Fruit fly (Drosophila melanogaster) whole organism, embryonic: ENCODE measurements around the gene CG15536.
A peak's percentile ranks its signal among the peaks of the same experiment; 100 is the strongest.

Experiments used
- Aef1 ChIP-seq: fragments of 200-800 bp; sonication (Bioruptor generic); IDR thresholded peaks from 3 replicates; pipeline ENCODE4 v1.3.6; 2022; ENCODE audit warnings: missing biosample characterization, missing genetic modification characterization
- Bdp1 ChIP-seq: fragments of 200-800 bp; sonication (Bioruptor generic); optimal IDR thresholded peaks from 3 replicates; lab custom pipeline; 2016; ENCODE audit warnings: missing biosample characterization, missing genetic modification characterization
- Bteb2 ChIP-seq: fragments of 200-800 bp; sonication (Bioruptor generic); optimal IDR thresholded peaks from 2 replicates; lab custom pipeline; 2016; ENCODE audit warnings: missing biosample characterization, missing genetic modification characterization
- CG11085 ChIP-seq: fragments of 200-800 bp; sonication (Bioruptor generic); IDR thresholded peaks from 2 replicates; pipeline ENCODE4 v1.3.6; 2022; ENCODE audit warnings: missing biosample characterization, missing genetic modification characterization
- CG11093 ChIP-seq: fragments of 200-800 bp; sonication (Bioruptor generic); IDR thresholded peaks from 3 replicates; pipeline ENCODE4 v1.3.6; 2022; ENCODE audit warnings: missing biosample characterization, missing genetic modification characterization
- CG12391 ChIP-seq: fragments of 200-800 bp; sonication (Bioruptor generic); optimal IDR thresholded peaks from 3 replicates; lab custom pipeline; 2018; ENCODE audit warnings: missing biosample characterization, mild to moderate bottlenecking, missing genetic modification characterization, moderate library complexity
- CG12659 ChIP-seq: fragments of 200-800 bp; sonication (Bioruptor generic); optimal IDR thresholded peaks from 3 replicates; lab custom pipeline; 2017; ENCODE audit warnings: mild to moderate bottlenecking, missing biosample characterization, missing genetic modification reagents, missing genetic modification characterization
- CG15011 ChIP-seq: fragments of 200-800 bp; sonication (Bioruptor generic); optimal IDR thresholded peaks from 3 replicates; lab custom pipeline; 2018; ENCODE audit warnings: missing biosample characterization, mild to moderate bottlenecking, missing genetic modification characterization
- CG15073 ChIP-seq: fragments of 200-800 bp; sonication (Bioruptor generic); optimal IDR thresholded peaks from 2 replicates; lab custom pipeline; 2016; ENCODE audit warnings: missing biosample characterization, missing genetic modification characterization
- CG1529 ChIP-seq: fragments of 200-800 bp; sonication (Bioruptor generic); optimal IDR thresholded peaks from 3 replicates; lab custom pipeline; 2018; ENCODE audit warnings: missing biosample characterization, missing genetic modification characterization
- CG16815 ChIP-seq: fragments of 200-800 bp; sonication (Bioruptor generic); optimal IDR thresholded peaks from 3 replicates; lab custom pipeline; 2017; ENCODE audit warnings: missing biosample characterization, mild to moderate bottlenecking, missing genetic modification characterization
- CG16863 ChIP-seq: fragments of 200-800 bp; sonication (Bioruptor generic); optimal IDR thresholded peaks from 3 replicates; lab custom pipeline; 2016; ENCODE audit warnings: missing biosample characterization, missing genetic modification characterization
- CG17328 ChIP-seq: fragments of 200-800 bp; sonication (Bioruptor generic); IDR thresholded peaks from 2 replicates; pipeline ENCODE4 v1.3.6; 2022; ENCODE audit warnings: missing biosample characterization, missing genetic modification characterization
- CG17829 ChIP-seq: fragments of 200-800 bp; optimal IDR thresholded peaks from 2 replicates; lab custom pipeline; 2019; ENCODE audit warnings: missing biosample characterization, mild to moderate bottlenecking, missing genetic modification characterization, moderate library complexity
- CG1792 ChIP-seq: fragments of 200-800 bp; sonication (Bioruptor generic); optimal IDR thresholded peaks from 2 replicates; lab custom pipeline; 2016; ENCODE audit warnings: missing biosample characterization, missing genetic modification characterization
- CG18011 ChIP-seq: fragments of 200-800 bp; sonication (Bioruptor generic); optimal IDR thresholded peaks from 2 replicates; lab custom pipeline; 2017; ENCODE audit warnings: missing biosample characterization, missing genetic modification characterization, mild to moderate bottlenecking, moderate library complexity, missing genotype
- CG30431 ChIP-seq: fragments of 200-800 bp; sonication (Bioruptor generic); optimal IDR thresholded peaks from 2 replicates; lab custom pipeline; 2017; ENCODE audit warnings: missing biosample characterization, missing genetic modification characterization
- CG3847 ChIP-seq: fragments of 200-800 bp; sonication (Bioruptor generic); IDR thresholded peaks from 2 replicates; pipeline ENCODE4 v1.3.6; 2022; ENCODE audit warnings: missing biosample characterization, missing genetic modification characterization
- CG3995 ChIP-seq: fragments of 200-800 bp; sonication (Bioruptor generic); optimal IDR thresholded peaks from 3 replicates; lab custom pipeline; 2016; ENCODE audit warnings: missing biosample characterization, missing genetic modification characterization
- CG6254 ChIP-seq: fragments of 200-800 bp; sonication (Bioruptor generic); optimal IDR thresholded peaks from 3 replicates; lab custom pipeline; 2017; ENCODE audit warnings: mild to moderate bottlenecking, missing biosample characterization, missing genetic modification reagents, missing genetic modification characterization
- CG7963 ChIP-seq: fragments of 200-800 bp; sonication (Bioruptor generic); IDR thresholded peaks from 3 replicates; pipeline ENCODE4 v1.3.6; 2022; ENCODE audit warnings: missing biosample characterization, missing genetic modification characterization; ENCODE audit not compliant: partially characterized antibody
- CG8388 ChIP-seq: fragments of 200-800 bp; sonication (Bioruptor generic); optimal IDR thresholded peaks from 2 replicates; lab custom pipeline; 2019; ENCODE audit warnings: missing biosample characterization, mild to moderate bottlenecking, missing genetic modification characterization, moderate library complexity
- CTCF ChIP-seq: fragments of 200-800 bp; sonication (Bioruptor generic); optimal IDR thresholded peaks from 2 replicates; lab custom pipeline; 2017; ENCODE audit warnings: missing biosample characterization, mild to moderate bottlenecking, missing genetic modification characterization, moderate library complexity
- CrebB ChIP-seq: fragments of 200-800 bp; sonication (Bioruptor generic); optimal IDR thresholded peaks from 3 replicates; lab custom pipeline; 2018; ENCODE audit warnings: missing biosample characterization, mild to moderate bottlenecking, missing genetic modification characterization
- Dip3 ChIP-seq: fragments of 200-800 bp; sonication (Bioruptor generic); optimal IDR thresholded peaks from 3 replicates; lab custom pipeline; 2016; ENCODE audit warnings: missing biosample characterization, missing genetic modification characterization
- Dp ChIP-seq: fragments of 200-800 bp; sonication (Bioruptor generic); optimal IDR thresholded peaks from 2 replicates; lab custom pipeline; 2018; ENCODE audit warnings: missing biosample characterization, mild to moderate bottlenecking, missing genetic modification characterization, moderate library complexity
- Hsf ChIP-seq: fragments of 200-800 bp; sonication (Bioruptor generic); optimal IDR thresholded peaks from 3 replicates; lab custom pipeline; 2016; ENCODE audit warnings: missing biosample characterization, missing genetic modification characterization
- Med ChIP-seq: fragments of 200-800 bp; sonication (Bioruptor generic); peaks from one replicate; lab custom pipeline; 2016; ENCODE audit warnings: missing biosample characterization, missing genetic modification characterization, mild to moderate bottlenecking, inconsistent platforms, moderate library complexity
- NK7.1 ChIP-seq: fragments of 200-800 bp; sonication (Bioruptor generic); optimal IDR thresholded peaks from 3 replicates; lab custom pipeline; 2016; ENCODE audit warnings: missing biosample characterization, missing genetic modification characterization
- Vsx1 ChIP-seq: fragments of 200-800 bp; sonication (Bioruptor generic); optimal IDR thresholded peaks from 2 replicates; lab custom pipeline; 2017; ENCODE audit warnings: missing biosample characterization, mild to moderate bottlenecking, missing genetic modification characterization, missing genetic modification reagents
- ab ChIP-seq: fragments of 200-800 bp; sonication (Bioruptor generic); optimal IDR thresholded peaks from 2 replicates; lab custom pipeline; 2016; ENCODE audit warnings: missing biosample characterization, missing genetic modification characterization
- al ChIP-seq: fragments of 200-800 bp; sonication (Bioruptor generic); IDR thresholded peaks from 2 replicates; pipeline ENCODE4 v1.3.6; 2022; ENCODE audit warnings: missing biosample characterization, missing genetic modification characterization
- bab2 ChIP-seq: fragments of 200-800 bp; sonication (Bioruptor generic); optimal IDR thresholded peaks from 2 replicates; lab custom pipeline; 2016; ENCODE audit warnings: missing biosample characterization, missing genetic modification characterization
- bcd ChIP-seq: fragments of 200-800 bp; sonication (Bioruptor generic); optimal IDR thresholded peaks from 2 replicates; lab custom pipeline; 2017; ENCODE audit warnings: missing biosample characterization, mild to moderate bottlenecking, missing genetic modification characterization
- chif ChIP-seq, 2 experiments: fragments of 200-800 bp; sonication (Bioruptor generic); optimal IDR thresholded peaks; 3 replicates each; lab custom pipeline; 2016; ENCODE audit warnings: missing biosample characterization in 2 of 2, missing genetic modification characterization in 2 of 2
- chm ChIP-seq: fragments of 200-800 bp; sonication (Bioruptor generic); IDR thresholded peaks from 2 replicates; pipeline ENCODE4 v1.3.6; 2022; ENCODE audit warnings: missing biosample characterization, missing genetic modification characterization
- crol ChIP-seq: fragments of 200-800 bp; sonication (Bioruptor generic); IDR thresholded peaks from 2 replicates; pipeline ENCODE4 v1.3.6; 2022; ENCODE audit warnings: missing biosample characterization, missing genetic modification characterization
- dan ChIP-seq: fragments of 200-800 bp; sonication (Bioruptor generic); IDR thresholded peaks from 2 replicates; pipeline ENCODE4 v1.3.6; 2022; ENCODE audit warnings: missing biosample characterization, missing genetic modification characterization
- dati ChIP-seq: fragments of 200-800 bp; sonication (Bioruptor generic); IDR thresholded peaks from 2 replicates; pipeline ENCODE4 v1.3.6; 2022; ENCODE audit warnings: missing biosample characterization, missing genetic modification characterization
- knrl ChIP-seq: fragments of 200-800 bp; sonication (Bioruptor generic); IDR thresholded peaks from 3 replicates; pipeline ENCODE4 v1.3.6; 2022; ENCODE audit warnings: missing biosample characterization, missing genetic modification characterization; ENCODE audit not compliant: partially characterized antibody
- lmd ChIP-seq: fragments of 200-800 bp; sonication (Bioruptor generic); IDR thresholded peaks from 2 replicates; pipeline ENCODE4 v1.3.6; 2022; ENCODE audit warnings: missing biosample characterization, missing genetic modification characterization
- odd ChIP-seq: fragments of 200-800 bp; sonication (Bioruptor generic); optimal IDR thresholded peaks from 2 replicates; lab custom pipeline; 2017; ENCODE audit warnings: missing biosample characterization, mild to moderate bottlenecking, missing genetic modification characterization
- pfk ChIP-seq: fragments of 200-800 bp; sonication (Bioruptor generic); optimal IDR thresholded peaks from 2 replicates; lab custom pipeline; 2018; ENCODE audit warnings: missing biosample characterization, mild to moderate bottlenecking, missing genetic modification characterization, moderate library complexity
- pita ChIP-seq: fragments of 200-800 bp; sonication (Bioruptor generic); optimal IDR thresholded peaks from 2 replicates; lab custom pipeline; 2017; ENCODE audit warnings: missing biosample characterization, mild to moderate bottlenecking, missing genetic modification characterization
- pnt ChIP-seq: fragments of 200-800 bp; sonication (Bioruptor generic); optimal IDR thresholded peaks from 3 replicates; lab custom pipeline; 2016; ENCODE audit warnings: missing biosample characterization, missing genetic modification characterization
- psq ChIP-seq: fragments of 200-800 bp; sonication (Bioruptor generic); optimal IDR thresholded peaks from 2 replicates; lab custom pipeline; 2017; ENCODE audit warnings: missing biosample characterization, missing genetic modification characterization
- shn ChIP-seq: fragments of 200-800 bp; sonication (Bioruptor generic); optimal IDR thresholded peaks from 3 replicates; lab custom pipeline; 2016; ENCODE audit warnings: missing biosample characterization, missing genetic modification characterization
- sob ChIP-seq: fragments of 200-800 bp; sonication (Bioruptor generic); IDR thresholded peaks from 2 replicates; pipeline ENCODE4 v1.3.6; 2022; ENCODE audit warnings: missing biosample characterization, missing genetic modification characterization
- sug ChIP-seq: fragments of 200-800 bp; optimal IDR thresholded peaks from 2 replicates; lab custom pipeline; 2019; ENCODE audit warnings: missing biosample characterization, mild to moderate bottlenecking, missing genetic modification characterization, moderate library complexity
- tio ChIP-seq: fragments of 200-800 bp; sonication (Bioruptor generic); optimal IDR thresholded peaks from 2 replicates; lab custom pipeline; 2017; ENCODE audit warnings: missing biosample characterization, missing genetic modification characterization, inconsistent platforms
- zf30C ChIP-seq: fragments of 200-800 bp; sonication (Bioruptor generic); optimal IDR thresholded peaks from 3 replicates; lab custom pipeline; 2018; ENCODE audit warnings: missing biosample characterization, mild to moderate bottlenecking, missing genetic modification characterization

CG15536 gene

DNA sequence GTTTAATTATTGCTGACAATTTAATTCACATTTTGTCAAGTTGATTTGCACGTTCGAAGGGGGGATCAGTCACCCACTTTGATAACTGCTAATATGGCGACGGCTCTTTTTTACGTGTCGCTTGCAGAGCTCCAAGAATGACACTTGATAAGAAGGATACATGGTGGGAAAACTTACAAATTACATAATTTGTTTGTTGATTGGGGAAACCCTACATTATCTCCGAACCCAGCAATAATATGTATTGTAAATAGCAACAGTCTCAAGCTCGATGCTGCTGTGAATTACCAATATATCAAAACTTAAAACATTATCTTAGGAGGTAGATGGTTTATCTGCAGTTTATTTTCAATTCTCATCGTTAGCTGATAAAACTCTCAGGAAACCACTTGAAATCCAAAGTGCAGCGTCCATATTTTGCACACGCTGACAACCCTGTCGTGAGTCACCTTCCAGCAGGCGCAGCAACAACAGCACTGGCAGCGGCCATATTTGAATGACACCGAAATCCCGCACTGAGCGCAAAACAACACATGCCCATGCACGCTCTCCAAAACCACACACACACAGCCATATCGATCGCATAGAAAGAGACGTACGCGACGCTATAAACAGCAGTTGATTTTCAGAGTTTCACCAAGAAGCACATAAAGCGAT lies 36.6 kb downstream of the CG15536 start (continued):
- peak; percentile 97 for TF ChIP-seq odd
- TF ChIP-seq Aef1 (GFP tag; lab: Robert Waterston, UW) = peak; percentile 91
- TF ChIP-seq CG17829 (tag; lab: Kevin White, UChicago) = peak; percentile 94
- peak; percentile 97 for TF ChIP-seq CG15011
- no peak for TF ChIP-seq pfk
- peak; percentile 85 for TF ChIP-seq CG3995 (GFP tag; lab: Kevin White, UChicago)
- TF ChIP-seq pnt (GFP tag; lab: Kevin White, UChicago) = peak; percentile 98
- peak; percentile 96 to 97 for TF ChIP-seq chif (GFP tag; optimal IDR thresholded peaks at IDR 0.05; lab: Kevin White, UChicago)
- TF ChIP-seq CG11093 (GFP tag; lab: Robert Waterston, UW) = peak; percentile 93
- peak; percentile 88 for TF ChIP-seq CG18011
- peak; percentile 86 for TF ChIP-seq CG6254 (GFP tag; lab: Kevin White, UChicago)
- TF ChIP-seq bab2 (GFP tag; lab: Kevin White, UChicago) = peak; percentile 98
- TF ChIP-seq CG8388 = peak; percentile 92
- TF ChIP-seq CG17328 (GFP tag; lab: Robert Waterston, UW) = peak; percentile 85
- no peak for TF ChIP-seq knrl (GFP tag; lab: Robert Waterston, UW)
- peak; percentile 69; the same call in 1 of the 2 replicates for TF ChIP-seq dan
- TF ChIP-seq lmd = peak; percentile 95
- peak; percentile 96 for TF ChIP-seq CG1792 (GFP tag; lab: Kevin White, UChicago)
- peak; percentile 96 for TF ChIP-seq CG12391
- peak; percentile 97 for TF ChIP-seq Bteb2 (GFP tag; lab: Kevin White, UChicago)
- TF ChIP-seq sob (GFP tag; lab: Robert Waterston, UW) = peak; percentile 85
- TF ChIP-seq CG11085 (GFP tag; lab: Robert Waterston, UW) = peak; percentile 84
- TF ChIP-seq CG7963 = no peak
- peak; percentile 98 for TF ChIP-seq Hsf (GFP tag; lab: Kevin White, UChicago)
- peak; percentile 95 for TF ChIP-seq NK7.1 (GFP tag; lab: Kevin White, UChicago)
- peak; percentile 50 for TF ChIP-seq CTCF
- peak; percentile 87 for TF ChIP-seq Vsx1 (GFP tag; lab: Kevin White, UChicago)
- peak; percentile 98 for TF ChIP-seq tio (GFP tag; lab: Kevin White, UChicago)
- TF ChIP-seq bcd (GFP tag; lab: Kevin White, UChicago) = peak; percentile 98
- TF ChIP-seq CG16863 (GFP tag; lab: Kevin White, UChicago) = peak; percentile 98
- TF ChIP-seq dati (GFP tag; lab: Robert Waterston, UW) = peak; percentile 81; the same call in 1 of the 2 replicates
- peak; percentile 98 for TF ChIP-seq Med
- peak; percentile 88 for TF ChIP-seq Bdp1 (GFP tag; lab: Kevin White, UChicago)
- peak; percentile 95 for TF ChIP-seq Dip3 (GFP tag; lab: Kevin White, UChicago)
- TF ChIP-seq al (GFP tag; lab: Robert Waterston, UW) = peak; percentile 90
- peak; percentile 79 for TF ChIP-seq CG15073 (GFP tag; lab: Kevin White, UChicago)
- TF ChIP-seq chm (GFP tag; lab: Robert Waterston, UW) = peak; percentile 82
- peak; percentile 91 for TF ChIP-seq CG3847 (GFP tag; lab: Robert Waterston, UW)
- peak; percentile 94 for TF ChIP-seq sug
- TF ChIP-seq crol (GFP tag; lab: Robert Waterston, UW) = no peak; the same call in 1 of the 2 replicates
- peak; percentile 98 for TF ChIP-seq CG16815 (GFP tag; lab: Kevin White, UChicago)
- TF ChIP-seq psq (GFP tag; lab: Kevin White, UChicago) = peak; percentile 77
- TF ChIP-seq CG1529 (GFP tag; lab: Kevin White, UChicago) = peak; percentile 96
- peak; percentile 83 for TF ChIP-seq ab (GFP tag; lab: Kevin White, UChicago)
- peak; percentile 4 for TF ChIP-seq zf30C (GFP tag; lab: Kevin White, UChicago)
- TF ChIP-seq Dp = no peak
- peak; percentile 76 for TF ChIP-seq CrebB (tag; lab: Kevin White, UChicago)
- TF ChIP-seq CG30431 (GFP tag; lab: Kevin White, UChicago) = peak; percentile 93
- TF ChIP-seq CG12659 = peak; percentile 99
- no peak for TF ChIP-seq pita (GFP tag; lab: Kevin White, UChicago)
- peak; percentile 97 for TF ChIP-seq shn (GFP tag; lab: Kevin White, UChicago)
